Worm (Caenorhabditis elegans) whole organism, late embryonic: Measurements from ENCODE around the gene prx-6.

Experiments
- ceh-18 ChIP-seq: sonication (generic microtip); optimal IDR thresholded peaks from 2 replicates; lab custom pipeline; 2016; ENCODE audit warnings: missing genetic modification characterization, missing compliant biosample characterization
- ceh-45 ChIP-seq: fragments of 200-800 bp; sonication (Bioruptor generic); IDR thresholded peaks from 2 replicates; pipeline ENCODE4 v1.3.6; 2022; ENCODE audit warnings: missing genetic modification reagents, missing genetic modification characterization, missing compliant biosample characterization
- elt-2 ChIP-seq: sonication (generic microtip); optimal IDR thresholded peaks from 2 replicates; lab custom pipeline; 2016; ENCODE audit warnings: missing genetic modification reagents, missing genetic modification characterization, missing compliant biosample characterization
- eyg-1 ChIP-seq: sonication (generic microtip); optimal IDR thresholded peaks from 2 replicates; lab custom pipeline; 2016; ENCODE audit warnings: missing genotype, missing genetic modification characterization, missing compliant biosample characterization
- fax-1 ChIP-seq: sonication (generic microtip); optimal IDR thresholded peaks from 2 replicates; lab custom pipeline; 2016; ENCODE audit warnings: missing genotype, missing genetic modification characterization, missing compliant biosample characterization
- fkh-6 ChIP-seq: sonication (generic microtip); optimal IDR thresholded peaks from 2 replicates; lab custom pipeline; 2016; ENCODE audit warnings: missing genetic modification characterization, missing compliant biosample characterization
- hlh-15 ChIP-seq: sonication (generic microtip); optimal IDR thresholded peaks from 2 replicates; lab custom pipeline; 2016; ENCODE audit warnings: missing genetic modification characterization, missing compliant biosample characterization
- madf-2 ChIP-seq: sonication (generic microtip); optimal IDR thresholded peaks from 2 replicates; lab custom pipeline; 2017; ENCODE audit warnings: missing genetic modification characterization, missing compliant biosample characterization
- pha-2 ChIP-seq: sonication (generic microtip); optimal IDR thresholded peaks from 2 replicates; lab custom pipeline; 2017; ENCODE audit warnings: mild to moderate bottlenecking, missing genetic modification characterization, missing compliant biosample characterization
- pqm-1 ChIP-seq: sonication (generic microtip); optimal IDR thresholded peaks from 2 replicates; lab custom pipeline; 2016; ENCODE audit warnings: missing genetic modification characterization, missing compliant biosample characterization
- rnt-1 ChIP-seq: sonication (generic microtip); optimal IDR thresholded peaks from 2 replicates; lab custom pipeline; 2016; ENCODE audit warnings: missing genetic modification characterization, missing compliant biosample characterization
- tbx-2 ChIP-seq: sonication (generic microtip); optimal IDR thresholded peaks from 2 replicates; lab custom pipeline; 2016; ENCODE audit warnings: missing genetic modification characterization, missing compliant biosample characterization
- unc-55 ChIP-seq: sonication (generic microtip); optimal IDR thresholded peaks from 2 replicates; lab custom pipeline; 2017; ENCODE audit warnings: missing biosample characterization, missing genetic modification reagents, missing genetic modification characterization

- no peak for TF ChIP-seq pqm-1 (tag; lab: Kevin White, UChicago)
- no peak for TF ChIP-seq rnt-1 (tag; lab: Kevin White, UChicago)
- no peak for TF ChIP-seq elt-2
- no peak for TF ChIP-seq madf-2 (tag; lab: Kevin White, UChicago)
- no peak for TF ChIP-seq ceh-45 (GFP tag; lab: Robert Waterston, UW)
- no peak for TF ChIP-seq eyg-1
- TF ChIP-seq fkh-6 (tag; lab: Kevin White, UChicago), result no peak
- TF ChIP-seq fax-1 (tag; lab: Kevin White, UChicago), result no peak
- no peak for TF ChIP-seq hlh-15 (tag; lab: Kevin White, UChicago)
- no peak for TF ChIP-seq pha-2
- TF ChIP-seq unc-55 (GFP tag; lab: Kevin White, UChicago), result no peak
- no peak for TF ChIP-seq ceh-18 (tag; lab: Kevin White, UChicago)
- TF ChIP-seq tbx-2 (tag; lab: Kevin White, UChicago), result no peak
Measured at ce11 chrV:4665651-4666050, 54.2 kb downstream of the prx-6 start, which contains the start of gene srx-73.
